Worm (Caenorhabditis elegans) whole organism, mixed stage, embryonic: Measurements from ENCODE around the gene nas-6.

Experiments used
- mep-1 ChIP-seq: fragments of 150-350 bp; optimal IDR thresholded peaks from 2 replicates; lab custom pipeline; 2017; ENCODE audit warnings: missing biosample characterization, missing genetic modification reagents, missing genetic modification characterization, inconsistent platforms
- nhr-2 ChIP-seq: fragments of 150-350 bp; optimal IDR thresholded peaks from 2 replicates; lab custom pipeline; 2014; ENCODE audit warnings: missing biosample characterization, missing genetic modification characterization
- unc-62 ChIP-seq: fragments of 150-350 bp; optimal IDR thresholded peaks from 2 replicates; lab custom pipeline; 2014; ENCODE audit warnings: missing biosample characterization, missing genetic modification reagents, missing genetic modification characterization

ce11 chrIV:17461222-17461707, 29.3 kb downstream of the nas-6 start, which contains the start of gene rif-1.1:
- no peak for TF ChIP-seq nhr-2 (tag; lab: Kevin White, UChicago)
- peak; percentile 11 for TF ChIP-seq mep-1 (tag; lab: Kevin White, UChicago)
- TF ChIP-seq unc-62 (GFP tag; lab: Kevin White, UChicago): no peak
